Fruit fly (Drosophila melanogaster) whole organism, embryonic: Measurements from ENCODE around the gene alpha-Est7.
A peak's percentile ranks its signal among the peaks of the same experiment; 100 is the strongest.

Experiments
- ATbp ChIP-seq: fragments of 200-800 bp; sonication (Bioruptor generic); optimal IDR thresholded peaks from 2 replicates; lab custom pipeline; 2017; ENCODE audit warnings: missing biosample characterization, mild to moderate bottlenecking, missing genetic modification characterization, missing genetic modification reagents
- CG10366 ChIP-seq: fragments of 200-800 bp; sonication (Bioruptor generic); IDR thresholded peaks from 2 replicates; pipeline ENCODE4 v1.3.6; 2022; ENCODE audit warnings: missing biosample characterization, missing genetic modification characterization
- CG10431 ChIP-seq: fragments of 200-800 bp; sonication (Bioruptor generic); optimal IDR thresholded peaks from 3 replicates; lab custom pipeline; 2018; ENCODE audit warnings: missing biosample characterization, mild to moderate bottlenecking, missing genetic modification characterization
- CG12155 ChIP-seq: fragments of 200-800 bp; sonication (Bioruptor generic); optimal IDR thresholded peaks from 3 replicates; lab custom pipeline; 2016; ENCODE audit warnings: missing biosample characterization, missing genetic modification characterization
- CG14050 ChIP-seq: fragments of 200-800 bp; sonication (Bioruptor generic); IDR thresholded peaks from 3 replicates; pipeline ENCODE4 v1.3.6; 2022; ENCODE audit warnings: missing biosample characterization, missing genetic modification characterization
- CG15011 ChIP-seq: fragments of 200-800 bp; sonication (Bioruptor generic); optimal IDR thresholded peaks from 3 replicates; lab custom pipeline; 2018; ENCODE audit warnings: missing biosample characterization, mild to moderate bottlenecking, missing genetic modification characterization
- CG15479 ChIP-seq: fragments of 200-800 bp; sonication (Bioruptor generic); optimal IDR thresholded peaks from 3 replicates; lab custom pipeline; 2019; ENCODE audit warnings: missing biosample characterization, mild to moderate bottlenecking, missing genetic modification characterization, moderate library complexity
- CG17359 ChIP-seq: fragments of 200-800 bp; sonication (Bioruptor generic); optimal IDR thresholded peaks from 3 replicates; lab custom pipeline; 2018; ENCODE audit warnings: missing biosample characterization, mild to moderate bottlenecking, missing genetic modification characterization, moderate library complexity
- CG17385 ChIP-seq: fragments of 200-800 bp; sonication (Bioruptor generic); optimal IDR thresholded peaks from 3 replicates; lab custom pipeline; 2018; ENCODE audit warnings: missing biosample characterization, mild to moderate bottlenecking, missing genetic modification characterization
- CG1792 ChIP-seq: fragments of 200-800 bp; sonication (Bioruptor generic); optimal IDR thresholded peaks from 2 replicates; lab custom pipeline; 2016; ENCODE audit warnings: missing biosample characterization, missing genetic modification characterization
- CG18262 ChIP-seq: fragments of 200-800 bp; optimal IDR thresholded peaks from 3 replicates; lab custom pipeline; 2019; ENCODE audit warnings: missing biosample characterization, mild to moderate bottlenecking, missing genetic modification characterization, moderate library complexity
- CG2129 ChIP-seq: fragments of 200-800 bp; sonication (Bioruptor generic); IDR thresholded peaks from 2 replicates; pipeline ENCODE4 v1.3.6; 2022; ENCODE audit warnings: missing biosample characterization, missing genetic modification characterization; ENCODE audit not compliant: partially characterized antibody
- CG33213 ChIP-seq: fragments of 200-800 bp; sonication (Bioruptor generic); optimal IDR thresholded peaks from 3 replicates; lab custom pipeline; 2016; ENCODE audit warnings: missing biosample characterization, missing genetic modification characterization
- CG43689 ChIP-seq: fragments of 200-800 bp; sonication (Bioruptor generic); IDR thresholded peaks from 2 replicates; pipeline ENCODE4 v1.3.6; 2022; ENCODE audit warnings: missing biosample characterization, missing genetic modification characterization
- CG4424 ChIP-seq: fragments of 200-800 bp; sonication (Bioruptor generic); optimal IDR thresholded peaks from 3 replicates; lab custom pipeline; 2016; ENCODE audit warnings: missing biosample characterization, missing genetic modification characterization
- CG6689 ChIP-seq: fragments of 200-800 bp; sonication (Bioruptor generic); IDR thresholded peaks from 2 replicates; pipeline ENCODE4 v1.3.6; 2022; ENCODE audit warnings: missing biosample characterization, missing genetic modification characterization
- CG7745 ChIP-seq: fragments of 200-800 bp; sonication (Bioruptor generic); optimal IDR thresholded peaks from 2 replicates; lab custom pipeline; 2018; ENCODE audit warnings: missing biosample characterization, mild to moderate bottlenecking, missing genetic modification characterization, moderate library complexity
- CG7786 ChIP-seq: fragments of 200-800 bp; sonication (Bioruptor generic); optimal IDR thresholded peaks from 2 replicates; lab custom pipeline; 2016; ENCODE audit warnings: missing biosample characterization, missing genetic modification characterization
- CG9727 ChIP-seq: fragments of 200-800 bp; sonication (Bioruptor generic); optimal IDR thresholded peaks from 3 replicates; lab custom pipeline; 2017; ENCODE audit warnings: missing biosample characterization, mild to moderate bottlenecking, missing genetic modification characterization
- CoRest ChIP-seq: fragments of 200-800 bp; sonication (Bioruptor generic); optimal IDR thresholded peaks from 3 replicates; lab custom pipeline; 2018; ENCODE audit warnings: missing biosample characterization, mild to moderate bottlenecking, missing genetic modification characterization, moderate library complexity
- D19B ChIP-seq: fragments of 200-800 bp; sonication (Bioruptor generic); optimal IDR thresholded peaks from 2 replicates; lab custom pipeline; 2017; ENCODE audit warnings: missing biosample characterization, mild to moderate bottlenecking, missing genetic modification characterization
- Dip3 ChIP-seq: fragments of 200-800 bp; sonication (Bioruptor generic); optimal IDR thresholded peaks from 3 replicates; lab custom pipeline; 2016; ENCODE audit warnings: missing biosample characterization, missing genetic modification characterization
- Dll ChIP-seq: fragments of 200-800 bp; sonication (Bioruptor generic); IDR thresholded peaks from 4 replicates; pipeline ENCODE4 v1.3.6; 2022; ENCODE audit warnings: missing biosample characterization, missing genetic modification characterization; ENCODE audit not compliant: partially characterized antibody
- HLH3B ChIP-seq: fragments of 200-800 bp; sonication (Bioruptor generic); IDR thresholded peaks from 2 replicates; pipeline ENCODE4 v1.3.6; 2022; ENCODE audit warnings: missing biosample characterization, missing genetic modification characterization
- Hmr ChIP-seq: fragments of 200-800 bp; sonication (Bioruptor generic); optimal IDR thresholded peaks from 3 replicates; lab custom pipeline; 2017; ENCODE audit warnings: mild to moderate bottlenecking, missing biosample characterization, missing genetic modification reagents, missing genetic modification characterization
- Hmx ChIP-seq: fragments of 200-800 bp; sonication (Bioruptor generic); optimal IDR thresholded peaks from 2 replicates; lab custom pipeline; 2016; ENCODE audit warnings: missing biosample characterization, missing genetic modification characterization
- Nf-YA ChIP-seq: fragments of 200-800 bp; sonication (Bioruptor generic); IDR thresholded peaks from 2 replicates; pipeline ENCODE4 v1.3.6; 2022; ENCODE audit warnings: missing biosample characterization, missing genetic modification characterization
- PHDP ChIP-seq: fragments of 200-800 bp; sonication (Bioruptor generic); optimal IDR thresholded peaks from 3 replicates; lab custom pipeline; 2018; ENCODE audit warnings: missing biosample characterization, mild to moderate bottlenecking, missing genetic modification characterization, moderate library complexity
- Poxn ChIP-seq: fragments of 200-800 bp; sonication (Bioruptor generic); IDR thresholded peaks from 2 replicates; pipeline ENCODE4 v1.3.6; 2022; ENCODE audit warnings: missing biosample characterization, missing genetic modification characterization
- Scr ChIP-seq: fragments of 200-800 bp; sonication (Bioruptor generic); IDR thresholded peaks from 2 replicates; pipeline ENCODE4 v1.3.6; 2022; ENCODE audit warnings: missing biosample characterization, missing genetic modification characterization; ENCODE audit not compliant: partially characterized antibody
- Sox100B ChIP-seq: fragments of 200-800 bp; sonication (Bioruptor generic); optimal IDR thresholded peaks from 3 replicates; lab custom pipeline; 2018; ENCODE audit warnings: missing biosample characterization, mild to moderate bottlenecking, missing genetic modification characterization
- bab2 ChIP-seq: fragments of 200-800 bp; sonication (Bioruptor generic); optimal IDR thresholded peaks from 2 replicates; lab custom pipeline; 2016; ENCODE audit warnings: missing biosample characterization, missing genetic modification characterization
- caup ChIP-seq: fragments of 200-800 bp; sonication (Bioruptor generic); optimal IDR thresholded peaks from 3 replicates; lab custom pipeline; 2017; ENCODE audit warnings: missing biosample characterization, mild to moderate bottlenecking, missing genetic modification characterization, moderate library complexity; ENCODE audit not compliant: severe bottlenecking
- dimm ChIP-seq: fragments of 200-800 bp; sonication (Bioruptor generic); IDR thresholded peaks from 2 replicates; pipeline ENCODE4 v1.3.6; 2022; ENCODE audit warnings: missing biosample characterization, missing genetic modification characterization
- eyg ChIP-seq: fragments of 200-800 bp; sonication (Bioruptor generic); optimal IDR thresholded peaks from 3 replicates; lab custom pipeline; 2016; ENCODE audit warnings: missing biosample characterization, missing genetic modification characterization
- grau ChIP-seq: fragments of 200-800 bp; optimal IDR thresholded peaks from 3 replicates; lab custom pipeline; 2019; ENCODE audit warnings: missing biosample characterization, mild to moderate bottlenecking, missing genetic modification characterization, moderate library complexity
- lbe ChIP-seq: fragments of 200-800 bp; sonication (Bioruptor generic); optimal IDR thresholded peaks from 2 replicates; lab custom pipeline; 2016; ENCODE audit warnings: missing biosample characterization, mild to moderate bottlenecking, missing genetic modification characterization
- maf-S ChIP-seq: fragments of 200-800 bp; sonication (Bioruptor generic); optimal IDR thresholded peaks from 2 replicates; lab custom pipeline; 2016; ENCODE audit warnings: missing biosample characterization, missing genetic modification characterization
- nom ChIP-seq: fragments of 200-800 bp; sonication (Bioruptor generic); optimal IDR thresholded peaks from 2 replicates; lab custom pipeline; 2017; ENCODE audit warnings: missing biosample characterization, missing genetic modification characterization, mild to moderate bottlenecking, moderate library complexity, missing genetic modification reagents
- peb ChIP-seq: fragments of 200-800 bp; sonication (Bioruptor generic); IDR thresholded peaks from 2 replicates; pipeline ENCODE4 v1.3.6; 2022; ENCODE audit warnings: missing biosample characterization, missing genetic modification characterization
- pita ChIP-seq: fragments of 200-800 bp; sonication (Bioruptor generic); optimal IDR thresholded peaks from 2 replicates; lab custom pipeline; 2017; ENCODE audit warnings: missing biosample characterization, mild to moderate bottlenecking, missing genetic modification characterization
- prd ChIP-seq, 3 experiments: fragments of >200 bp in 2 of 3; fragments of 200-800 bp in 1 of 3; sonication (Bioruptor generic) in 1 of 3; optimal IDR thresholded peaks in 2 of 3; IDR thresholded peaks in 1 of 3; 2 replicates in 2 of 3; 3 replicates in 1 of 3; pipeline versions ENCODE4 v1.3.6 to Lab custom; 2017 to 2022; ENCODE audit warnings: missing biosample characterization in 1 of 3, missing genetic modification characterization in 1 of 3
- pros ChIP-seq: fragments of 200-800 bp; sonication (Bioruptor generic); optimal IDR thresholded peaks from 3 replicates; lab custom pipeline; 2019; ENCODE audit warnings: missing biosample characterization, mild to moderate bottlenecking, missing genetic modification characterization, moderate library complexity
- row ChIP-seq: fragments of 200-800 bp; sonication (Bioruptor generic); IDR thresholded peaks from 3 replicates; pipeline ENCODE4 v1.3.6; 2022; ENCODE audit warnings: missing biosample characterization, missing genetic modification characterization
- sc ChIP-seq, 3 experiments: fragments of >200 bp in 2 of 3; fragments of 200-800 bp in 1 of 3; sonication (Bioruptor generic) in 1 of 3; optimal IDR thresholded peaks; 2 replicates in 2 of 3; 3 replicates in 1 of 3; lab custom pipeline; 2017; ENCODE audit warnings: mild to moderate bottlenecking in 1 of 3, missing biosample characterization in 1 of 3, missing genetic modification characterization in 1 of 3, missing genetic modification reagents in 1 of 3
- slbo ChIP-seq: fragments of 200-800 bp; sonication (Bioruptor generic); IDR thresholded peaks from 2 replicates; pipeline ENCODE4 v1.3.6; 2022; ENCODE audit warnings: missing biosample characterization, missing genetic modification characterization
- slp2 ChIP-seq: fragments of 200-800 bp; sonication (Bioruptor generic); optimal IDR thresholded peaks from 2 replicates; lab custom pipeline; 2016; ENCODE audit warnings: missing biosample characterization, missing genetic modification characterization
- stc ChIP-seq: fragments of 200-800 bp; sonication (Bioruptor generic); IDR thresholded peaks from 2 replicates; pipeline ENCODE4 v1.3.6; 2022; ENCODE audit warnings: missing biosample characterization, missing genetic modification characterization
- toy ChIP-seq: fragments of 200-800 bp; sonication (Bioruptor generic); IDR thresholded peaks from 2 replicates; pipeline ENCODE4 v1.3.6; 2022; ENCODE audit warnings: missing biosample characterization, missing genetic modification characterization

alpha-Est7 gene

DNA sequence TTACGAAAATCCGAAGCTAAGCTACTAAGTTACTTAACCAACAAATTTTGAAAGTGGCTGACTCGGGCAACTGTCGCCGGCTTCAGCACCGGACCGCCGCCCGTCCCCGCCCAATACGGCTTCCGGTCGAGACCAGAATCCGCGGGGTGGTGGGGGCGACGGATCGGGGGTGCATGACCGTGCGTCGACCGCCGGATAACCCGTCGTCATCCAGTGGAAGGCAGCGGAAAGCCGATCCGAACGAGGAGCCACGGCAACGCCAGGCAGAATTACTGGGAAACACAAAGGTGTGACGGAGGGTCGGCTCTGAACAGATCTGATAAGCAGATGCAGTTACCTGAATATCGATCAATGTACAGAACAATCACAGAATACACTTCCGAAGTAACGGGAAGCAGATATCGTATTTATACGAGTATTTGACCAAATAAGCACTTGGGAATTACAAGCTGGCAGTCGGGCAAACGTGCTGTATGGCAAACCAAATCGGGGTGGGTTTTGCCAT is 48.9 kb downstream of the alpha-Est7 start (continued):
- TF ChIP-seq CG10431 (GFP tag; lab: Kevin White, UChicago), result peak; percentile 85
- TF ChIP-seq slp2 (GFP tag; lab: Kevin White, UChicago), result peak; percentile 37
- peak; percentile 33 for TF ChIP-seq eyg (GFP tag; lab: Kevin White, UChicago)
- peak; percentile 64 for TF ChIP-seq ATbp
- peak; percentile 37 for TF ChIP-seq CG15011 (GFP tag; lab: Kevin White, UChicago)
- no peak for TF ChIP-seq CG6689 (GFP tag; lab: Robert Waterston, UW)
- no peak for TF ChIP-seq CG1792 (GFP tag; lab: Kevin White, UChicago)
- TF ChIP-seq sc (optimal IDR thresholded peaks at IDR 0.05; lab: Kevin White, UChicago), result no peak
- TF ChIP-seq sc (GFP tag; optimal IDR thresholded peaks at IDR 0.05; lab: Kevin White, UChicago), result peak; percentile 25
- peak; percentile 58; the same call in 1 of the 3 replicates for TF ChIP-seq row
- no peak for TF ChIP-seq Hmx
- TF ChIP-seq CG7745 (tag; lab: Kevin White, UChicago), result peak; percentile 26
- TF ChIP-seq grau (tag; lab: Kevin White, UChicago), result peak; percentile 58
- no peak for TF ChIP-seq prd (optimal IDR thresholded peaks at IDR 0.05; lab: Kevin White, UChicago)
- TF ChIP-seq prd (GFP tag; IDR thresholded peaks at IDR 0.05; lab: Robert Waterston, UW), result peak; percentile 62; the same call in 2 of the 3 replicates
- TF ChIP-seq peb, result no peak; the same call in 1 of the 2 replicates
- TF ChIP-seq CG2129 (GFP tag; lab: Robert Waterston, UW), result peak; percentile 44
- peak; percentile 47; the same call in 1 of the 2 replicates for TF ChIP-seq HLH3B (GFP tag; lab: Robert Waterston, UW)
- TF ChIP-seq pros (GFP tag; lab: Kevin White, UChicago), result peak; percentile 97
- TF ChIP-seq caup, result peak; percentile 80
- TF ChIP-seq CG12155 (GFP tag; lab: Kevin White, UChicago), result no peak
- no peak for TF ChIP-seq pita (GFP tag; lab: Kevin White, UChicago)
- TF ChIP-seq Nf-YA (GFP tag; lab: Robert Waterston, UW), result peak; percentile 29; the same call in 1 of the 2 replicates
- TF ChIP-seq D19B (GFP tag; lab: Kevin White, UChicago), result peak; percentile 4
- TF ChIP-seq Dll, result peak; percentile 76
- TF ChIP-seq CoRest (tag; lab: Kevin White, UChicago), result peak; percentile 57
- no peak for TF ChIP-seq CG14050 (GFP tag; lab: Robert Waterston, UW)
- TF ChIP-seq Scr (GFP tag; lab: Robert Waterston, UW), result peak; percentile 87
- TF ChIP-seq Dip3 (GFP tag; lab: Kevin White, UChicago), result peak; percentile 44
- peak; percentile 10 for TF ChIP-seq CG33213 (GFP tag; lab: Kevin White, UChicago)
- peak; percentile 62 for TF ChIP-seq toy (GFP tag; lab: Robert Waterston, UW)
- 0 out of 2 replicates have a peak, but pooled peaks have one; percentile 27 for TF ChIP-seq dimm (GFP tag; lab: Robert Waterston, UW)
- TF ChIP-seq slbo (GFP tag; lab: Robert Waterston, UW), result peak; percentile 63
- peak; percentile 12 for TF ChIP-seq CG15479 (GFP tag; lab: Kevin White, UChicago)
- peak; percentile 18 for TF ChIP-seq CG18262 (tag; lab: Kevin White, UChicago)
- peak; percentile 91 for TF ChIP-seq nom (GFP tag; lab: Kevin White, UChicago)
- no peak for TF ChIP-seq Poxn (GFP tag; lab: Robert Waterston, UW)
- TF ChIP-seq bab2 (GFP tag; lab: Kevin White, UChicago), result no peak
- TF ChIP-seq CG9727 (GFP tag; lab: Kevin White, UChicago), result no peak
- TF ChIP-seq maf-S (GFP tag; lab: Kevin White, UChicago), result peak; percentile 28
- TF ChIP-seq Hmr (GFP tag; lab: Kevin White, UChicago), result peak; percentile 73
- TF ChIP-seq PHDP, result peak; percentile 66
- peak; percentile 16 for TF ChIP-seq CG4424 (GFP tag; lab: Kevin White, UChicago)
- TF ChIP-seq CG17385 (GFP tag; lab: Kevin White, UChicago), result peak; percentile 24
- no peak for TF ChIP-seq lbe (GFP tag; lab: Kevin White, UChicago)
- TF ChIP-seq CG43689, result no peak
- no peak for TF ChIP-seq Sox100B
- TF ChIP-seq stc (GFP tag; lab: Robert Waterston, UW), result 0 out of 2 replicates have a peak, but pooled peaks have one; percentile 64
- TF ChIP-seq CG7786 (GFP tag; lab: Kevin White, UChicago), result peak; percentile 13
- peak; percentile 42 for TF ChIP-seq CG17359 (tag; lab: Kevin White, UChicago)
- TF ChIP-seq CG10366 (GFP tag; lab: Robert Waterston, UW), result peak; percentile 51
